Worm (Caenorhabditis elegans): ENCODE results near the gene his-61.
"Not testable (repeated sequence)": the region's sequence is repeated elsewhere in the genome, so short reads cannot be mapped to it uniquely, and the experiment has no call there.

DNA sequence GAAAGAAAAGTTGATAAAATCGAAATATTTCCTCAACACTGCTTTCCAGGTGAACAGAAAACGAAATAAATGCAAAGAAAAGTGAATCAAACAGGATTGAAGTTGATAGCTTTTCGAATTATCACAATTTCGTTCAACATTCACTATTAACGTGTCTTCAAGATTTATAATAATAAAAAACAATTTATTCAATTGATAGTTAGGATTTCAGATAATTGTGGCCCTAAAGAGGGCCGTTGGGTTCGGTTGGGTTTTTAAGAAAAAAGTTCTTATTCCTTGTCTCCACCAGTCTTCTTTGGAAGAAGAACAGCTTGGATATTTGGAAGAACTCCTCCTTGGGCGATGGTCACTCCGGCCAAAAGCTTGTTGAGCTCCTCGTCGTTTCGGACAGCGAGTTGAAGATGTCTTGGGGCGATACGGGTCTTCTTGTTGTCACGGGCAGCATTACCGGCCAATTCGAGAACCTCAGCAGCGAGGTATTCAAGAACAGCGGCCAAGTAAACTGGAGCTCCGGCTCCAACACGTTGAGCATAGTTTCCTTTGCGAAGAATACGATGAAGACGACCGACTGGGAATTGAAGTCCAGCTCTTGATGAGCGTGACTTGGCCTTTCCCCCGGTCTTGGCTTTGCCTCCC is 334 bp downstream of the his-61 start:
- TF ChIP-seq B0310.2, F13C5.2 (tag; optimal IDR thresholded peaks at IDR 0.05): not testable (repeated sequence)
- peak; percentile 8; the same call in 1 of the 2 replicates for TF ChIP-seq tbx-11 (GFP tag; IDR thresholded peaks at IDR 0.05)
- TF ChIP-seq ama-1 (optimal IDR thresholded peaks at IDR 0.05), result peak; percentile 69

Data from whole organism, early embryonic.